Worm (Caenorhabditis elegans): ENCODE results near the gene Y67D2.2.

ce11 chrIII:1533615-1534014, 25.0 kb upstream of the Y67D2.2 start, which contains the start of gene mtg-1:
- TF ChIP-seq pha-4 (tag; optimal IDR thresholded peaks at IDR 0.05) (no peak), elt-1 (tag; optimal IDR thresholded peaks at IDR 0.05; ENCODE audit: borderline replicate concordance, insufficient read depth) (no peak), nhr-237 (tag; optimal IDR thresholded peaks at IDR 0.05) (no peak), bed-3 (GFP tag; optimal IDR thresholded peaks at IDR 0.05) (no peak), snpc-4 (tag; optimal IDR thresholded peaks at IDR 0.05) (no peak), unc-62 (GFP tag; optimal IDR thresholded peaks at IDR 0.05) (no peak), nhr-28 (tag; optimal IDR thresholded peaks at IDR 0.05) (no peak), mab-5 (tag; optimal IDR thresholded peaks at IDR 0.05) (no peak)
